Worm (Caenorhabditis elegans) whole organism, early embryonic: ENCODE results near the gene let-268.

Experiments used
- B0310.2 ChIP-seq: sonication (generic microtip); optimal IDR thresholded peaks from 2 replicates; lab custom pipeline; 2016; ENCODE audit warnings: mild to moderate bottlenecking, missing genetic modification characterization, missing compliant biosample characterization
- F13C5.2 ChIP-seq: sonication (generic microtip); optimal IDR thresholded peaks from 2 replicates; lab custom pipeline; 2017; ENCODE audit warnings: mild to moderate bottlenecking, missing genetic modification characterization, inconsistent platforms, missing compliant biosample characterization
- aly-1 ChIP-seq: sonication (generic microtip); optimal IDR thresholded peaks from 2 replicates; lab custom pipeline; 2016; ENCODE audit warnings: missing genetic modification characterization, missing compliant biosample characterization
- ama-1 ChIP-seq: fragments of 150-350 bp; optimal IDR thresholded peaks from 2 replicates; lab custom pipeline; 2014
- ceh-13 ChIP-seq: fragments of 200-800 bp; sonication (Bioruptor generic); optimal IDR thresholded peaks from 2 replicates; lab custom pipeline; 2018; ENCODE audit warnings: mild to moderate bottlenecking, missing genetic modification characterization, missing compliant biosample characterization
- ceh-36 ChIP-seq: sonication (generic microtip); optimal IDR thresholded peaks from 2 replicates; lab custom pipeline; 2016; ENCODE audit warnings: missing genetic modification characterization, inconsistent platforms, missing compliant biosample characterization
- ets-7 ChIP-seq: sonication (generic microtip); optimal IDR thresholded peaks from 2 replicates; lab custom pipeline; 2016; ENCODE audit warnings: missing genotype, missing genetic modification characterization, missing compliant biosample characterization
- flt-1 ChIP-seq: fragments of 200-800 bp; sonication (Bioruptor generic); IDR thresholded peaks from 2 replicates; pipeline ENCODE4 v1.3.6; 2022; ENCODE audit warnings: missing genetic modification characterization, missing compliant biosample characterization
- hmg-4 ChIP-seq: fragments of 200-800 bp; sonication (Bioruptor generic); optimal IDR thresholded peaks from 2 replicates; lab custom pipeline; 2018; ENCODE audit warnings: mild to moderate bottlenecking, missing genetic modification characterization, missing compliant biosample characterization
- hnd-1 ChIP-seq: sonication (generic microtip); optimal IDR thresholded peaks from 2 replicates; lab custom pipeline; 2016; ENCODE audit warnings: missing genetic modification characterization, missing compliant biosample characterization
- pes-1 ChIP-seq: fragments of 200-800 bp; sonication (Bioruptor generic); IDR thresholded peaks from 2 replicates; pipeline ENCODE4 v1.3.6; 2022; ENCODE audit warnings: missing genetic modification reagents, missing genetic modification characterization, missing compliant biosample characterization
- scrt-1 ChIP-seq: fragments of 200-800 bp; sonication (Bioruptor generic); IDR thresholded peaks from 2 replicates; pipeline ENCODE4 v1.3.6; 2022; ENCODE audit warnings: missing genetic modification characterization, missing compliant biosample characterization
- sea-1 ChIP-seq: fragments of 200-800 bp; sonication (Bioruptor generic); conservative IDR thresholded peaks from 2 replicates; pipeline ENCODE4 v1.3.6; 2022; ENCODE audit warnings: missing genetic modification characterization, missing compliant biosample characterization
- tbx-11 ChIP-seq: fragments of 200-800 bp; sonication (Bioruptor generic); IDR thresholded peaks from 2 replicates; pipeline ENCODE4 v1.3.6; 2022; ENCODE audit warnings: missing genetic modification characterization, missing compliant biosample characterization
- tbx-37 ChIP-seq: fragments of 200-800 bp; sonication (Bioruptor generic); conservative IDR thresholded peaks from 2 replicates; pipeline ENCODE4 v1.3.6; 2022; ENCODE audit warnings: missing genetic modification reagents, missing genetic modification characterization, missing compliant biosample characterization
- tra-4 ChIP-seq: sonication (generic microtip); optimal IDR thresholded peaks from 2 replicates; lab custom pipeline; 2017; ENCODE audit warnings: missing genetic modification characterization, missing compliant biosample characterization

The let-268 gene

ce11 chrII:9988620-9989019 lies 51.2 kb downstream of the let-268 start:
- no peak for TF ChIP-seq pes-1
- no peak for TF ChIP-seq ceh-36 (tag; lab: Kevin White, UChicago)
- TF ChIP-seq ama-1 (lab: Kevin White, UChicago): no peak
- no peak for TF ChIP-seq tbx-37
- TF ChIP-seq tra-4 (tag; lab: Kevin White, UChicago): no peak
- TF ChIP-seq scrt-1: no peak
- TF ChIP-seq F13C5.2 (tag; lab: Kevin White, UChicago): no peak
- TF ChIP-seq tbx-11: no peak
- TF ChIP-seq ceh-13 (GFP tag; lab: Kevin White, UChicago): no peak
- no peak for TF ChIP-seq flt-1 (GFP tag; lab: Robert Waterston, UW)
- TF ChIP-seq aly-1 (tag; lab: Kevin White, UChicago): no peak

- no peak for TF ChIP-seq B0310.2 (tag; lab: Kevin White, UChicago)
- no peak for TF ChIP-seq hnd-1 (tag; lab: Kevin White, UChicago)
- no peak for TF ChIP-seq flt-1 (GFP tag; lab: Robert Waterston, UW)
- TF ChIP-seq F13C5.2 (tag; lab: Kevin White, UChicago): no peak
- no peak for TF ChIP-seq ets-7 (tag; lab: Kevin White, UChicago)
- no peak for TF ChIP-seq pes-1
- TF ChIP-seq tbx-11: no peak
- no peak for TF ChIP-seq ceh-36 (tag; lab: Kevin White, UChicago)
- no peak for TF ChIP-seq tra-4 (tag; lab: Kevin White, UChicago)
- TF ChIP-seq sea-1 (GFP tag; lab: Robert Waterston, UW): no peak
- TF ChIP-seq ceh-13 (GFP tag; lab: Kevin White, UChicago): no peak
- TF ChIP-seq hmg-4: no peak
- TF ChIP-seq scrt-1: no peak
- no peak for TF ChIP-seq tbx-37
These were observed 52.9 kb downstream of the let-268 start for ce11 chrII:9986635-9987575.

- no peak for TF ChIP-seq flt-1 (GFP tag; lab: Robert Waterston, UW)
- peak; percentile 49 for TF ChIP-seq F13C5.2 (tag; lab: Kevin White, UChicago)
- TF ChIP-seq hmg-4: peak; percentile 47
These were observed 54.9 kb downstream of the let-268 start for ce11 chrII:9984866-9985336.
